Worm (Caenorhabditis elegans) whole organism, L4 larva: ENCODE results near the gene lpr-3.

Experiments used
- F10B5.3 ChIP-seq: sonication (generic microtip); optimal IDR thresholded peaks from 2 replicates; lab custom pipeline; 2016; ENCODE audit warnings: mild to moderate bottlenecking, missing genetic modification characterization, missing compliant biosample characterization
- F37D6.2 ChIP-seq: sonication (generic microtip); optimal IDR thresholded peaks from 2 replicates; lab custom pipeline; 2016; ENCODE audit warnings: mild to moderate bottlenecking, missing genetic modification characterization, missing compliant biosample characterization
- T20F7.1 ChIP-seq: fragments of 200-800 bp; sonication (Bioruptor generic); optimal IDR thresholded peaks from 2 replicates; lab custom pipeline; 2018; ENCODE audit warnings: mild to moderate bottlenecking, missing genetic modification characterization, missing compliant biosample characterization
- Y75B8A.6 ChIP-seq: fragments of 200-800 bp; sonication (Bioruptor generic); IDR thresholded peaks from 2 replicates; pipeline ENCODE4 v1.3.6; 2022; ENCODE audit warnings: missing genetic modification reagents, missing genetic modification characterization, missing compliant biosample characterization
- aha-1 ChIP-seq: fragments of 150-350 bp; peaks from one replicate; lab custom pipeline; 2014; ENCODE audit warnings: missing biosample characterization, missing genetic modification characterization
- attf-4 ChIP-seq: sonication (generic microtip); optimal IDR thresholded peaks from 3 replicates; lab custom pipeline; 2017; ENCODE audit warnings: missing biosample characterization, missing genetic modification characterization
- ceh-20 ChIP-seq: fragments of 200-800 bp; sonication (Bioruptor generic); IDR thresholded peaks from 2 replicates; pipeline ENCODE4 v1.3.6; 2022; ENCODE audit warnings: missing genetic modification reagents, missing genetic modification characterization, missing compliant biosample characterization
- ceh-82 ChIP-seq: sonication (generic microtip); optimal IDR thresholded peaks from 2 replicates; lab custom pipeline; 2017; ENCODE audit warnings: missing biosample characterization, missing genetic modification characterization
- cey-2 ChIP-seq: sonication (generic microtip); optimal IDR thresholded peaks from 3 replicates; lab custom pipeline; 2017; ENCODE audit warnings: missing genetic modification characterization, mild to moderate bottlenecking, missing compliant biosample characterization, antibody characterized with exemption, borderline replicate concordance; ENCODE audit not compliant: insufficient read depth
- dmd-8 ChIP-seq: fragments of 200-800 bp; sonication (Bioruptor generic); IDR thresholded peaks from 2 replicates; pipeline ENCODE4 v1.3.6; 2022; ENCODE audit warnings: missing genetic modification characterization, missing compliant biosample characterization
- dpl-1 ChIP-seq: fragments of 150-350 bp; optimal IDR thresholded peaks from 2 replicates; lab custom pipeline; 2014; ENCODE audit warnings: missing biosample characterization, missing genetic modification reagents, missing genetic modification characterization
- duxl-1 ChIP-seq: sonication (generic microtip); optimal IDR thresholded peaks from 2 replicates; lab custom pipeline; 2016; ENCODE audit warnings: mild to moderate bottlenecking, missing genetic modification characterization, moderate library complexity, missing compliant biosample characterization; ENCODE audit not compliant: poor library complexity
- egl-27 ChIP-seq: sonication (generic microtip); optimal IDR thresholded peaks from 3 replicates; lab custom pipeline; 2017; ENCODE audit warnings: missing biosample characterization, missing genetic modification reagents, missing genetic modification characterization
- fkh-10 ChIP-seq: fragments of 150-350 bp; optimal IDR thresholded peaks from 2 replicates; lab custom pipeline; 2014; ENCODE audit warnings: missing biosample characterization, missing genetic modification reagents, missing genetic modification characterization
- gei-8 ChIP-seq: fragments of 200-800 bp; sonication (Bioruptor generic); optimal IDR thresholded peaks from 2 replicates; lab custom pipeline; 2018; ENCODE audit warnings: mild to moderate bottlenecking, missing genetic modification characterization, missing compliant biosample characterization
- hlh-11 ChIP-seq: fragments of 200-800 bp; sonication (Bioruptor generic); optimal IDR thresholded peaks from 2 replicates; lab custom pipeline; 2018; ENCODE audit warnings: mild to moderate bottlenecking, missing genetic modification characterization, missing compliant biosample characterization
- hlh-30 ChIP-seq: sonication (generic microtip); optimal IDR thresholded peaks from 2 replicates; lab custom pipeline; 2017; ENCODE audit warnings: antibody characterized with exemption, mild to moderate bottlenecking, missing genetic modification characterization, missing compliant biosample characterization; ENCODE audit not compliant: insufficient read depth
- hmg-1.1 ChIP-seq: fragments of 200-800 bp; sonication (Bioruptor generic); IDR thresholded peaks from 2 replicates; pipeline ENCODE4 v1.3.6; 2022; ENCODE audit warnings: missing genetic modification reagents, missing genetic modification characterization, missing compliant biosample characterization
- lim-7 ChIP-seq: fragments of 200-800 bp; sonication (Bioruptor generic); IDR thresholded peaks from 2 replicates; pipeline ENCODE4 v1.3.6; 2022; ENCODE audit warnings: missing genetic modification characterization, missing compliant biosample characterization
- lin-13 ChIP-seq: fragments of 150-350 bp; optimal IDR thresholded peaks from 2 replicates; lab custom pipeline; 2014; ENCODE audit warnings: missing biosample characterization, missing genetic modification reagents, missing genetic modification characterization
- lsy-2 ChIP-seq, 2 experiments: fragments of 150-350 bp in 1 of 2; sonication (generic microtip) in 1 of 2; optimal IDR thresholded peaks; 2 replicates each; lab custom pipeline; 2014 to 2017; ENCODE audit warnings: missing biosample characterization in 2 of 2, missing genetic modification characterization in 2 of 2
- madf-9 ChIP-seq: fragments of 200-800 bp; sonication (Bioruptor generic); conservative IDR thresholded peaks from 2 replicates; pipeline ENCODE4 v1.3.6; 2022; ENCODE audit warnings: missing genetic modification reagents, missing genetic modification characterization, missing compliant biosample characterization
- mdl-1 ChIP-seq, 2 experiments: fragments of 150-350 bp in 1 of 2; sonication (generic microtip) in 1 of 2; optimal IDR thresholded peaks; 2 replicates each; lab custom pipeline; 2014 to 2017; ENCODE audit warnings: missing biosample characterization in 2 of 2, missing genetic modification characterization in 2 of 2
- mdt-29 ChIP-seq: fragments of 200-800 bp; sonication (Bioruptor generic); IDR thresholded peaks from 2 replicates; pipeline ENCODE4 v1.3.6; 2022; ENCODE audit warnings: missing genetic modification reagents, missing genetic modification characterization, missing compliant biosample characterization
- mxl-2 ChIP-seq: fragments of 200-800 bp; sonication (Bioruptor generic); conservative IDR thresholded peaks from 2 replicates; pipeline ENCODE4 v1.3.6; 2022; ENCODE audit warnings: missing genetic modification reagents, missing genetic modification characterization, missing compliant biosample characterization
- mxl-3 ChIP-seq: fragments of 200-800 bp; sonication (Bioruptor generic); optimal IDR thresholded peaks from 2 replicates; lab custom pipeline; 2018; ENCODE audit warnings: mild to moderate bottlenecking, missing genetic modification characterization, missing compliant biosample characterization
- nhr-10 ChIP-seq: fragments of 150-350 bp; optimal IDR thresholded peaks from 2 replicates; lab custom pipeline; 2014; ENCODE audit warnings: missing biosample characterization, missing genetic modification characterization
- nhr-237 ChIP-seq: sonication (generic microtip); optimal IDR thresholded peaks from 2 replicates; lab custom pipeline; 2017; ENCODE audit warnings: missing biosample characterization, missing genetic modification characterization
- nhr-25 ChIP-seq: sonication (generic microtip); optimal IDR thresholded peaks from 2 replicates; lab custom pipeline; 2017; ENCODE audit warnings: missing genetic modification characterization, mild to moderate bottlenecking, missing compliant biosample characterization, antibody characterized with exemption, moderate library complexity, borderline replicate concordance; ENCODE audit not compliant: insufficient read depth
- nhr-28 ChIP-seq: fragments of 150-350 bp; optimal IDR thresholded peaks from 2 replicates; lab custom pipeline; 2014; ENCODE audit warnings: missing biosample characterization, missing genetic modification characterization
- nhr-41 ChIP-seq: fragments of 200-800 bp; sonication (Bioruptor generic); IDR thresholded peaks from 2 replicates; pipeline ENCODE4 v1.3.6; 2022; ENCODE audit warnings: missing genetic modification reagents, missing genetic modification characterization, missing compliant biosample characterization
- nhr-42 ChIP-seq: fragments of 200-800 bp; sonication (Bioruptor generic); IDR thresholded peaks from 2 replicates; pipeline ENCODE4 v1.3.6; 2022; ENCODE audit warnings: missing genetic modification characterization, missing compliant biosample characterization
- nhr-48 ChIP-seq: sonication (generic microtip); optimal IDR thresholded peaks from 2 replicates; lab custom pipeline; 2016; ENCODE audit warnings: mild to moderate bottlenecking, missing genetic modification characterization, missing compliant biosample characterization
- nhr-6 ChIP-seq: fragments of 150-350 bp; optimal IDR thresholded peaks from 2 replicates; lab custom pipeline; 2014; ENCODE audit warnings: missing biosample characterization, missing genetic modification characterization
- nhr-76 ChIP-seq: fragments of 150-350 bp; optimal IDR thresholded peaks from 2 replicates; lab custom pipeline; 2014; ENCODE audit warnings: missing biosample characterization, missing genetic modification characterization
- nhr-77 ChIP-seq: fragments of 150-350 bp; optimal IDR thresholded peaks from 2 replicates; lab custom pipeline; 2014; ENCODE audit warnings: missing biosample characterization, missing genetic modification characterization
- pha-4 ChIP-seq, 2 experiments: fragments of 150-350 bp in 1 of 2; fragments of 200-800 bp in 1 of 2; sonication (Bioruptor generic) in 1 of 2; IDR thresholded peaks in 1 of 2; optimal IDR thresholded peaks in 1 of 2; 2 replicates each; pipeline versions ENCODE4 v1.3.6 to Lab custom; 2014 to 2022; ENCODE audit warnings: missing genetic modification characterization in 2 of 2, missing genetic modification reagents in 2 of 2, missing biosample characterization in 1 of 2, missing compliant biosample characterization in 1 of 2
- php-3 ChIP-seq: fragments of 200-800 bp; sonication (Bioruptor generic); IDR thresholded peaks from 2 replicates; pipeline ENCODE4 v1.3.6; 2022; ENCODE audit warnings: missing genetic modification reagents, missing genetic modification characterization, missing compliant biosample characterization
- rbr-2 ChIP-seq: sonication (generic microtip); optimal IDR thresholded peaks from 2 replicates; lab custom pipeline; 2016; ENCODE audit warnings: missing genotype, missing genetic modification characterization, missing compliant biosample characterization
- saeg-2 ChIP-seq: fragments of 200-800 bp; sonication (Bioruptor generic); IDR thresholded peaks from 2 replicates; pipeline ENCODE4 v1.3.6; 2022; ENCODE audit warnings: missing genetic modification reagents, missing genetic modification characterization, missing compliant biosample characterization
- skn-1 ChIP-seq: fragments of 150-350 bp; optimal IDR thresholded peaks from 2 replicates; lab custom pipeline; 2014; ENCODE audit warnings: missing biosample characterization, missing genetic modification characterization
- snpc-1.2 ChIP-seq: fragments of 200-800 bp; sonication (Bioruptor generic); IDR thresholded peaks from 2 replicates; pipeline ENCODE4 v1.3.6; 2022; ENCODE audit warnings: missing genetic modification reagents, missing genetic modification characterization, missing compliant biosample characterization
- spr-1 ChIP-seq: sonication (generic microtip); optimal IDR thresholded peaks from 2 replicates; lab custom pipeline; 2016; ENCODE audit warnings: mild to moderate bottlenecking, missing genetic modification characterization, missing compliant biosample characterization
- spr-3 ChIP-seq: fragments of 200-800 bp; sonication (Bioruptor generic); optimal IDR thresholded peaks from 2 replicates; lab custom pipeline; 2018; ENCODE audit warnings: mild to moderate bottlenecking, missing genetic modification characterization, missing compliant biosample characterization
- tag-97 ChIP-seq: fragments of 200-800 bp; sonication (Bioruptor generic); IDR thresholded peaks from 2 replicates; pipeline ENCODE4 v1.3.6; 2022; ENCODE audit warnings: missing genetic modification characterization, missing compliant biosample characterization
- unc-39 ChIP-seq: sonication (generic microtip); optimal IDR thresholded peaks from 2 replicates; lab custom pipeline; 2017; ENCODE audit warnings: missing biosample characterization, missing genetic modification characterization
- zag-1 ChIP-seq: fragments of 150-350 bp; optimal IDR thresholded peaks from 2 replicates; lab custom pipeline; 2014; ENCODE audit warnings: missing biosample characterization, missing genetic modification characterization
- zfp-2 ChIP-seq: sonication (generic microtip); optimal IDR thresholded peaks from 2 replicates; lab custom pipeline; 2016; ENCODE audit warnings: mild to moderate bottlenecking, missing genetic modification characterization, missing compliant biosample characterization
- zfp-3 ChIP-seq: fragments of 200-800 bp; sonication (Bioruptor generic); conservative IDR thresholded peaks from 2 replicates; pipeline ENCODE4 v1.3.6; 2022; ENCODE audit warnings: missing genetic modification reagents, missing genetic modification characterization, missing compliant biosample characterization

Gene lpr-3

ce11 chrX:11031047-11031695 is 26.0 kb upstream of the lpr-3 start:
- no peak for TF ChIP-seq mdt-29 (GFP tag; lab: Robert Waterston, UW)
- TF ChIP-seq ceh-82 (tag; lab: Kevin White, UChicago), result no peak
- no peak for TF ChIP-seq egl-27
- TF ChIP-seq duxl-1 (tag; lab: Kevin White, UChicago), result peak; percentile 33
- peak; percentile 32 for TF ChIP-seq gei-8 (GFP tag; lab: Kevin White, UChicago)
- TF ChIP-seq F10B5.3 (tag; lab: Kevin White, UChicago), result peak; percentile 77
- TF ChIP-seq lin-13, result peak; percentile 70
- TF ChIP-seq Y75B8A.6 (GFP tag; lab: Robert Waterston, UW), result no peak
- TF ChIP-seq attf-4, result peak; percentile 15
- TF ChIP-seq F37D6.2 (tag; lab: Kevin White, UChicago), result peak; percentile 83
- TF ChIP-seq nhr-48 (tag; lab: Kevin White, UChicago), result peak; percentile 87
- TF ChIP-seq skn-1 (tag; lab: Kevin White, UChicago), result no peak
- TF ChIP-seq lim-7 (GFP tag; lab: Robert Waterston, UW), result no peak
- TF ChIP-seq hlh-11 (tag; lab: Kevin White, UChicago), result peak; percentile 94
- 0 out of 2 replicates have a peak, but pooled peaks have one; percentile 55 for TF ChIP-seq saeg-2 (GFP tag; lab: Robert Waterston, UW)
- peak; percentile 38 for TF ChIP-seq dpl-1 (GFP tag; lab: Kevin White, UChicago)
- TF ChIP-seq snpc-1.2 (GFP tag; lab: Robert Waterston, UW), result no peak
- peak; percentile 58; the same call in 1 of the 2 replicates for TF ChIP-seq php-3
- TF ChIP-seq spr-3 (GFP tag; lab: Kevin White, UChicago), result peak; percentile 45
- TF ChIP-seq nhr-42 (GFP tag; lab: Robert Waterston, UW), result no peak
- TF ChIP-seq nhr-25 (tag; lab: Kevin White, UChicago), result peak; percentile 86
- peak; percentile 40; the same call in 1 of the 2 replicates for TF ChIP-seq madf-9 (GFP tag; lab: Robert Waterston, UW)
- peak; percentile 71 for TF ChIP-seq zag-1 (tag; lab: Kevin White, UChicago)
- no peak for TF ChIP-seq unc-39 (tag; lab: Kevin White, UChicago)
- peak; percentile 74; the same call in 1 of the 2 replicates for TF ChIP-seq ceh-20 (GFP tag; lab: Robert Waterston, UW)
- TF ChIP-seq lsy-2 (tag; optimal IDR thresholded peaks at IDR 0.05; lab: Kevin White, UChicago), result peak; percentile 52 to 87
- TF ChIP-seq hlh-30, result peak; percentile 61
- peak; percentile 51 for TF ChIP-seq fkh-10 (GFP tag; lab: Kevin White, UChicago)
- peak; percentile 79 for TF ChIP-seq pha-4 (GFP tag; IDR thresholded peaks at IDR 0.05; lab: Robert Waterston, UW)
- TF ChIP-seq pha-4 (tag; optimal IDR thresholded peaks at IDR 0.05; lab: Kevin White, UChicago), result peak; percentile 73
- no peak for TF ChIP-seq cey-2 (tag; lab: Kevin White, UChicago)
- peak; percentile 78 for TF ChIP-seq nhr-28 (tag; lab: Kevin White, UChicago)
- no peak for TF ChIP-seq nhr-41 (GFP tag; lab: Robert Waterston, UW)
- peak; percentile 11 for TF ChIP-seq nhr-10 (tag; lab: Kevin White, UChicago)
- no peak for TF ChIP-seq mxl-2
- peak; percentile 97 for TF ChIP-seq rbr-2 (tag; lab: Kevin White, UChicago)
- peak; percentile 40 for TF ChIP-seq nhr-237
- no peak for TF ChIP-seq zfp-3 (GFP tag; lab: Robert Waterston, UW)
- peak; percentile 71 for TF ChIP-seq T20F7.1 (GFP tag; lab: Kevin White, UChicago)
- peak; percentile 87 for TF ChIP-seq hmg-1.1 (GFP tag; lab: Robert Waterston, UW)
- TF ChIP-seq nhr-77 (tag; lab: Kevin White, UChicago), result no peak
- peak; percentile 82 to 87 for TF ChIP-seq mdl-1 (tag; optimal IDR thresholded peaks at IDR 0.05; lab: Kevin White, UChicago)
- no peak for TF ChIP-seq nhr-76
- TF ChIP-seq spr-1, result peak; percentile 76
- TF ChIP-seq mxl-3 (GFP tag; lab: Kevin White, UChicago), result peak; percentile 95
- TF ChIP-seq zfp-2 (tag; lab: Kevin White, UChicago), result peak; percentile 38
- TF ChIP-seq aha-1 (tag; lab: Kevin White, UChicago), result peak; percentile 99
- TF ChIP-seq dmd-8 (GFP tag; lab: Robert Waterston, UW), result no peak
- TF ChIP-seq tag-97 (GFP tag; lab: Robert Waterston, UW), result 0 out of 2 replicates have a peak, but pooled peaks have one; percentile 84
- TF ChIP-seq nhr-6 (tag; lab: Kevin White, UChicago), result peak; percentile 77
